Worm (Caenorhabditis elegans) whole organism, young adult: Measurements from ENCODE around the gene Y53F4B.19.

Experiments used
- B0035.1 ChIP-seq: sonication (generic microtip); optimal IDR thresholded peaks from 2 replicates; lab custom pipeline; 2016; ENCODE audit warnings: missing genetic modification characterization, mild to moderate bottlenecking, missing compliant biosample characterization, missing genotype, missing genetic modification reagents
- B0336.3 ChIP-seq: fragments of 200-800 bp; sonication (Bioruptor generic); IDR thresholded peaks from 2 replicates; pipeline ENCODE4 v1.3.6; 2022; ENCODE audit warnings: missing genetic modification characterization, missing compliant biosample characterization
- F37B4.10 ChIP-seq: fragments of 200-800 bp; sonication (Bioruptor generic); IDR thresholded peaks from 2 replicates; pipeline ENCODE4 v1.3.6; 2022; ENCODE audit warnings: missing genetic modification characterization, missing compliant biosample characterization
- F49E8.2 ChIP-seq: sonication (generic microtip); optimal IDR thresholded peaks from 3 replicates; lab custom pipeline; 2017; ENCODE audit warnings: missing genetic modification characterization, mild to moderate bottlenecking, missing compliant biosample characterization, antibody characterized with exemption, moderate library complexity; ENCODE audit not compliant: insufficient read depth
- F57C9.4 ChIP-seq: sonication (generic microtip); optimal IDR thresholded peaks from 2 replicates; lab custom pipeline; 2017; ENCODE audit warnings: mild to moderate bottlenecking, missing genetic modification characterization, missing compliant biosample characterization
- K12H6.12 ChIP-seq: fragments of 200-800 bp; sonication (Bioruptor generic); optimal IDR thresholded peaks from 2 replicates; lab custom pipeline; 2018; ENCODE audit warnings: mild to moderate bottlenecking, missing genetic modification characterization, missing compliant biosample characterization
- T26A5.8 ChIP-seq: sonication (generic microtip); optimal IDR thresholded peaks from 2 replicates; lab custom pipeline; 2016; ENCODE audit warnings: missing genetic modification characterization, missing compliant biosample characterization
- Y53F4B.3 ChIP-seq: fragments of 200-800 bp; sonication (Bioruptor generic); IDR thresholded peaks from 2 replicates; pipeline ENCODE4 v1.3.6; 2022; ENCODE audit warnings: missing genetic modification reagents, missing genetic modification characterization, missing compliant biosample characterization
- Y67H2A.10 ChIP-seq: fragments of 200-800 bp; sonication (Bioruptor generic); conservative IDR thresholded peaks from 2 replicates; pipeline ENCODE4 v1.3.6; 2022; ENCODE audit warnings: missing genetic modification reagents, missing genetic modification characterization, missing compliant biosample characterization
- Y79H2A.3 ChIP-seq: fragments of 200-800 bp; sonication (Bioruptor generic); conservative IDR thresholded peaks from 2 replicates; pipeline ENCODE4 v1.3.6; 2022; ENCODE audit warnings: missing genetic modification reagents, missing genetic modification characterization, missing compliant biosample characterization
- Y95B8A.8 ChIP-seq: fragments of 200-800 bp; sonication (Bioruptor generic); IDR thresholded peaks from 2 replicates; pipeline ENCODE4 v1.3.6; 2022; ENCODE audit warnings: missing genetic modification reagents, missing genetic modification characterization, missing compliant biosample characterization
- bed-1 ChIP-seq: fragments of 200-800 bp; sonication (Bioruptor generic); IDR thresholded peaks from 2 replicates; pipeline ENCODE4 v1.3.6; 2022; ENCODE audit warnings: missing genetic modification reagents, missing genetic modification characterization, missing compliant biosample characterization
- ceh-40 ChIP-seq: fragments of 200-800 bp; sonication (Bioruptor generic); IDR thresholded peaks from 2 replicates; pipeline ENCODE4 v1.3.6; 2022; ENCODE audit warnings: missing genetic modification characterization, missing compliant biosample characterization
- ceh-79 ChIP-seq: sonication (generic microtip); optimal IDR thresholded peaks from 2 replicates; lab custom pipeline; 2017; ENCODE audit warnings: mild to moderate bottlenecking, missing genetic modification characterization, missing compliant biosample characterization
- die-1 ChIP-seq: sonication (generic microtip); optimal IDR thresholded peaks from 2 replicates; lab custom pipeline; 2016; ENCODE audit warnings: missing genotype, mild to moderate bottlenecking, missing genetic modification characterization, missing compliant biosample characterization
- dpff-1 ChIP-seq: sonication (generic microtip); optimal IDR thresholded peaks from 2 replicates; lab custom pipeline; 2017; ENCODE audit warnings: mild to moderate bottlenecking, missing genetic modification characterization, missing compliant biosample characterization
- dpl-1 ChIP-seq: fragments of 150-350 bp; optimal IDR thresholded peaks from 2 replicates; lab custom pipeline; 2014; ENCODE audit warnings: missing biosample characterization, missing genetic modification reagents, missing genetic modification characterization
- efl-1 ChIP-seq: fragments of 150-350 bp; optimal IDR thresholded peaks from 2 replicates; lab custom pipeline; 2014; ENCODE audit warnings: missing biosample characterization, missing genetic modification reagents, missing genetic modification characterization
- egrh-3 ChIP-seq: fragments of 200-800 bp; sonication (Bioruptor generic); IDR thresholded peaks from 2 replicates; pipeline ENCODE4 v1.3.6; 2022; ENCODE audit warnings: missing genetic modification reagents, missing genetic modification characterization, missing compliant biosample characterization
- hlh-26 ChIP-seq: fragments of 200-800 bp; sonication (Bioruptor generic); conservative IDR thresholded peaks from 2 replicates; pipeline ENCODE4 v1.3.6; 2022; ENCODE audit warnings: missing genetic modification reagents, missing genetic modification characterization, missing compliant biosample characterization
- hrde-1 ChIP-seq: sonication (generic microtip); optimal IDR thresholded peaks from 2 replicates; lab custom pipeline; 2016; ENCODE audit warnings: missing genetic modification characterization, mild to moderate bottlenecking, missing compliant biosample characterization, moderate library complexity, missing genotype, missing genetic modification reagents, borderline replicate concordance
- lin-40 ChIP-seq: sonication (generic microtip); optimal IDR thresholded peaks from 2 replicates; lab custom pipeline; 2016; ENCODE audit warnings: missing genetic modification characterization, mild to moderate bottlenecking, missing compliant biosample characterization, missing genotype, missing genetic modification reagents
- lin-54 ChIP-seq: fragments of 200-800 bp; sonication (Bioruptor generic); optimal IDR thresholded peaks from 2 replicates; lab custom pipeline; 2018; ENCODE audit warnings: mild to moderate bottlenecking, missing genetic modification characterization, missing compliant biosample characterization
- madf-6 ChIP-seq: fragments of 200-800 bp; sonication (Bioruptor generic); IDR thresholded peaks from 2 replicates; pipeline ENCODE4 v1.3.6; 2022; ENCODE audit warnings: missing genetic modification reagents, missing genetic modification characterization, missing compliant biosample characterization
- madf-8 ChIP-seq: fragments of 200-800 bp; sonication (Bioruptor generic); conservative IDR thresholded peaks from 2 replicates; pipeline ENCODE4 v1.3.6; 2022; ENCODE audit warnings: missing genetic modification reagents, missing genetic modification characterization, missing compliant biosample characterization
- mcd-1 ChIP-seq: fragments of 200-800 bp; sonication (Bioruptor generic); IDR thresholded peaks from 2 replicates; pipeline ENCODE4 v1.3.6; 2022; ENCODE audit warnings: missing genetic modification reagents, missing genetic modification characterization, missing compliant biosample characterization
- mxl-1 ChIP-seq: sonication (generic microtip); optimal IDR thresholded peaks from 2 replicates; lab custom pipeline; 2016; ENCODE audit warnings: missing genetic modification characterization, missing compliant biosample characterization
- nfya-1 ChIP-seq: sonication (generic microtip); optimal IDR thresholded peaks from 2 replicates; lab custom pipeline; 2017; ENCODE audit warnings: antibody characterized with exemption, missing compliant biosample characterization, missing genetic modification characterization, borderline replicate concordance; ENCODE audit not compliant: insufficient read depth
- nfya-2 ChIP-seq: fragments of 200-800 bp; sonication (Bioruptor generic); IDR thresholded peaks from 2 replicates; pipeline ENCODE4 v1.3.6; 2022; ENCODE audit warnings: missing genetic modification reagents, missing genetic modification characterization, missing compliant biosample characterization
- nhr-27 ChIP-seq: fragments of 200-800 bp; sonication (Bioruptor generic); optimal IDR thresholded peaks from 2 replicates; lab custom pipeline; 2018; ENCODE audit warnings: mild to moderate bottlenecking, missing genetic modification characterization, moderate library complexity, missing compliant biosample characterization
- nhr-80 ChIP-seq: sonication (generic microtip); optimal IDR thresholded peaks from 2 replicates; lab custom pipeline; 2016; ENCODE audit warnings: missing genetic modification characterization, missing compliant biosample characterization
- rcor-1 ChIP-seq: fragments of 200-800 bp; sonication (Bioruptor generic); IDR thresholded peaks from 2 replicates; pipeline ENCODE4 v1.3.6; 2022; ENCODE audit warnings: missing genetic modification reagents, missing genetic modification characterization, missing compliant biosample characterization
- repo-1 ChIP-seq: sonication (generic microtip); optimal IDR thresholded peaks from 2 replicates; lab custom pipeline; 2017; ENCODE audit warnings: mild to moderate bottlenecking, missing genetic modification characterization, missing compliant biosample characterization
- snpc-1.3 ChIP-seq: sonication (generic microtip); optimal IDR thresholded peaks from 2 replicates; lab custom pipeline; 2017; ENCODE audit warnings: missing genetic modification characterization, mild to moderate bottlenecking, missing compliant biosample characterization, antibody characterized with exemption, moderate library complexity, missing genotype, missing genetic modification reagents; ENCODE audit not compliant: insufficient read depth
- snpc-3.4 ChIP-seq: sonication (generic microtip); optimal IDR thresholded peaks from 2 replicates; lab custom pipeline; 2017; ENCODE audit warnings: missing genetic modification characterization, mild to moderate bottlenecking, missing compliant biosample characterization, antibody characterized with exemption, moderate library complexity, missing genotype, missing genetic modification reagents
- snpc-4 ChIP-seq, 5 experiments: fragments of 150-350 bp in 1 of 5; sonication (generic microtip) in 4 of 5; optimal IDR thresholded peaks; 2 replicates each; lab custom pipeline; 2014 to 2018; ENCODE audit warnings: missing genetic modification characterization in 5 of 5, missing biosample characterization in 3 of 5, antibody characterized with exemption in 2 of 5, mild to moderate bottlenecking in 2 of 5, missing compliant biosample characterization in 2 of 5, missing genotype in 2 of 5, moderate library complexity in 2 of 5, missing genetic modification reagents in 1 of 5
- unc-130 ChIP-seq: sonication (generic microtip); optimal IDR thresholded peaks from 2 replicates; lab custom pipeline; 2016; ENCODE audit warnings: missing genetic modification reagents, missing genetic modification characterization, missing compliant biosample characterization
- xnd-1 ChIP-seq: sonication (generic microtip); optimal IDR thresholded peaks from 2 replicates; lab custom pipeline; 2016; ENCODE audit warnings: missing genotype, missing genetic modification reagents, missing genetic modification characterization, missing compliant biosample characterization
- zfh-2 ChIP-seq: fragments of 200-800 bp; sonication (Bioruptor generic); conservative IDR thresholded peaks from 2 replicates; pipeline ENCODE4 v1.3.6; 2022; ENCODE audit warnings: missing genetic modification reagents, missing genetic modification characterization, missing compliant biosample characterization
- ztf-6 ChIP-seq: fragments of 200-800 bp; sonication (Bioruptor generic); IDR thresholded peaks from 2 replicates; pipeline ENCODE4 v1.3.6; 2022; ENCODE audit warnings: missing genetic modification reagents, missing genetic modification characterization, missing compliant biosample characterization

Gene Y53F4B.19

ce11 chrII:15074760-15075159 lies 2.0 kb upstream of the Y53F4B.19 start:
- TF ChIP-seq Y95B8A.8 (GFP tag; lab: Robert Waterston, UW) (no peak), F37B4.10 (no peak), K12H6.12 (no peak), nhr-80 (tag; lab: Kevin White, UChicago) (peak; percentile 60), lin-40 (tag; lab: Kevin White, UChicago) (peak; percentile 3)

DNA sequence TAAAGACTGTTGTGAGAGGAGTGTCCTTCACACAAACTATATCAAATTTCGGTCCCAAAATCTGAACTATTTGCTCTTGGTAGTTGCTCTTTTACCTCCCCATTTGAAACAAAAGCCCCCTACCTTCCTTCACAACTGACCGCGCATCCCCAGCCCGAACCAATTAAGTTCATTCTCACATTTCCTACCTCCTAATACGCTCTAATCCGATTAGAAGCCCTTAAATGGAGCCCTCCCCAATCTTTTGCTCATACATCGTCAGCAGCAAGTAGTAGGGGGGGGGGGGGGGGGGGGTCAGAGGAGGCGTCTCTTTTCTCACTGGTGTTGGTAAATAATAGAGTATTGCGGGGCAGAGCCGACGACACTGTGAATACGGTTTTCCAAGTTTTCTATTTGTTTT lies 3.8 kb downstream of the Y53F4B.19 start:
- TF ChIP-seq zfh-2 (peak; percentile 38; the same call in 1 of the 2 replicates), bed-1 (no peak), hrde-1 (tag; lab: Kevin White, UChicago) (no peak)

DNA sequence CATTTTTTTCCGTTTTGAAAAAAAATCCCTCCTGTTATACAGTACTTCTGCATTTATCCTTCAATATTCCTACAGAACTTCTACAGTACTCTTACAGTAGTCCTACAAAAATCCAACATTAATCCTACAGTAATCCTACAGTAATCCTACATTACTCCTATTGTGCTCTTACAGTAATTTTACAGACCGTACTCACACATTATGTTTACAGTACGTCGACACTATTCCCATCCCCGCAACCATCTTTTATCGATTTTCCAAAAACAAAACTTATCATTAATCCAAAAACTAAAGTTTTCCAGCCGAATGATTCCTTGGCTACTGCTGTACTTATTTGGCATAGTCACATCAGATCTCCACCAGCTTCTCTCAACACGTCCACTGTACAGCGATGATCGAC lies 7.4 kb downstream of the Y53F4B.19 start, which contains the start of gene Y53F4B.20:
Y53F4B.20 (plus strand) TSS at position 301 of the 400 bp plus-strand sequence.
- no peak for TF ChIP-seq dpff-1 (tag; lab: Kevin White, UChicago)
- TF ChIP-seq T26A5.8 (tag; lab: Kevin White, UChicago), result no peak
- TF ChIP-seq Y79H2A.3 (GFP tag; lab: Robert Waterston, UW), result no peak
- no peak for TF ChIP-seq snpc-4 (GFP tag; optimal IDR thresholded peaks at IDR 0.05; lab: Kevin White, UChicago)
- no peak for TF ChIP-seq snpc-4 (tag; optimal IDR thresholded peaks at IDR 0.05; lab: Kevin White, UChicago)
- no peak for TF ChIP-seq B0035.1 (tag; lab: Kevin White, UChicago)
- TF ChIP-seq snpc-1.3 (tag; lab: Kevin White, UChicago), result no peak
- TF ChIP-seq lin-40 (tag; lab: Kevin White, UChicago), result no peak
- no peak for TF ChIP-seq nfya-2
- TF ChIP-seq die-1 (tag; lab: Kevin White, UChicago), result no peak
- TF ChIP-seq egrh-3, result no peak
- TF ChIP-seq B0336.3 (GFP tag; lab: Robert Waterston, UW), result no peak
- TF ChIP-seq mxl-1 (tag; lab: Kevin White, UChicago), result no peak
- no peak for TF ChIP-seq ceh-79

- no peak for TF ChIP-seq nfya-1 (tag; lab: Kevin White, UChicago)
- TF ChIP-seq zfh-2, result peak; percentile 76
- no peak for TF ChIP-seq F37B4.10
- TF ChIP-seq hrde-1 (tag; lab: Kevin White, UChicago), result peak; percentile 15
- no peak for TF ChIP-seq hlh-26 (GFP tag; lab: Robert Waterston, UW)
- TF ChIP-seq nhr-27 (tag; lab: Kevin White, UChicago), result no peak
- TF ChIP-seq ceh-40 (GFP tag; lab: Robert Waterston, UW), result 0 out of 2 replicates have a peak, but pooled peaks have one; percentile 21
- TF ChIP-seq snpc-4 (GFP tag; optimal IDR thresholded peaks at IDR 0.05; lab: Kevin White, UChicago), result no peak
- TF ChIP-seq snpc-4 (tag; optimal IDR thresholded peaks at IDR 0.05; lab: Kevin White, UChicago), result peak in 2 of 4 experiments; percentile 17 to 28
- TF ChIP-seq Y67H2A.10, result no peak
- no peak for TF ChIP-seq ztf-6
- TF ChIP-seq madf-8 (GFP tag; lab: Robert Waterston, UW), result 0 out of 2 replicates have a peak, but pooled peaks have one; percentile 9
- peak; percentile 58 for TF ChIP-seq rcor-1 (GFP tag; lab: Robert Waterston, UW)
- peak; percentile 16 for TF ChIP-seq snpc-3.4 (tag; lab: Kevin White, UChicago)
- TF ChIP-seq efl-1 (GFP tag; lab: Kevin White, UChicago), result peak; percentile 65
- peak; percentile 45; the same call in 1 of the 2 replicates for TF ChIP-seq mcd-1 (GFP tag; lab: Robert Waterston, UW)
- TF ChIP-seq dpl-1, result peak; percentile 67
- no peak for TF ChIP-seq xnd-1
- TF ChIP-seq madf-6 (GFP tag; lab: Robert Waterston, UW), result peak; percentile 80
- no peak for TF ChIP-seq F57C9.4 (tag; lab: Kevin White, UChicago)
- peak; percentile 97 for TF ChIP-seq lin-54 (GFP tag; lab: Kevin White, UChicago)
- no peak for TF ChIP-seq Y53F4B.3
- peak; percentile 61 for TF ChIP-seq unc-130 (GFP tag; lab: Kevin White, UChicago)
- TF ChIP-seq Y95B8A.8 (GFP tag; lab: Robert Waterston, UW), result no peak
- no peak for TF ChIP-seq F49E8.2 (tag; lab: Kevin White, UChicago)
- peak; percentile 13 for TF ChIP-seq snpc-1.3 (tag; lab: Kevin White, UChicago)
- TF ChIP-seq repo-1 (tag; lab: Kevin White, UChicago), result no peak
These were observed 12.6 kb downstream of the Y53F4B.19 start for ce11 chrII:15089086-15089895.
